Fruit fly (Drosophila melanogaster): ENCODE results near the gene CG42460.
A peak's percentile ranks its signal among the peaks of the same experiment; 100 is the strongest.

CG42460 gene

dm6 chr2L:3397594-3398073 is 9.3 kb upstream of the CG42460 start, which contains the start of gene CG34175 (continued):
- TF ChIP-seq CG4282 (GFP tag; optimal IDR thresholded peaks at IDR 0.05) (no peak), run (tag; optimal IDR thresholded peaks at IDR 0.05) (no peak), CG30403 (GFP tag; optimal IDR thresholded peaks at IDR 0.05) (no peak), dpn (GFP tag; optimal IDR thresholded peaks at IDR 0.05) (no peak), lab (GFP tag; optimal IDR thresholded peaks at IDR 0.05) (peak; percentile 48), CG4820 (GFP tag; optimal IDR thresholded peaks at IDR 0.05) (no peak), gcm2 (GFP tag; optimal IDR thresholded peaks at IDR 0.05) (no peak), Gsc (GFP tag; IDR thresholded peaks at IDR 0.05) (no peak), Ssrp (tag; optimal IDR thresholded peaks at IDR 0.05) (no peak), HLH3B (GFP tag; IDR thresholded peaks at IDR 0.05) (no peak), CG12942 (GFP tag; optimal IDR thresholded peaks at IDR 0.05) (no peak), CG11085 (GFP tag; IDR thresholded peaks at IDR 0.05) (no peak), CG15011 (GFP tag; optimal IDR thresholded peaks at IDR 0.05) (peak; percentile 9), CG14667 (GFP tag; IDR thresholded peaks at IDR 0.05) (no peak), CG7745 (tag; optimal IDR thresholded peaks at IDR 0.05) (no peak), CG17829 (tag; optimal IDR thresholded peaks at IDR 0.05) (no peak), CG8765 (GFP tag; IDR thresholded peaks at IDR 0.05) (no peak), MBD-R2 (GFP tag; IDR thresholded peaks at IDR 0.05) (no peak), CG3163 (GFP tag; optimal IDR thresholded peaks at IDR 0.05) (no peak), ssp (GFP tag; IDR thresholded peaks at IDR 0.05) (no peak), gt (GFP tag; IDR thresholded peaks at IDR 0.05) (no peak), CG9932 (GFP tag; IDR thresholded peaks at IDR 0.05) (no peak), CG12659 (GFP tag; optimal IDR thresholded peaks at IDR 0.05) (no peak), pan (optimal IDR thresholded peaks at IDR 0.05) (no peak), pan (GFP tag; optimal IDR thresholded peaks at IDR 0.05 in 1 of 2, IDR thresholded peaks at IDR 0.05 in 1 of 2) (no peak), CG43689 (GFP tag; IDR thresholded peaks at IDR 0.05) (no peak), Lhr (GFP tag; optimal IDR thresholded peaks at IDR 0.05) (no peak), ara (GFP tag; IDR thresholded peaks at IDR 0.05) (no peak), sc (optimal IDR thresholded peaks at IDR 0.05) (no peak), sc (GFP tag; optimal IDR thresholded peaks at IDR 0.05) (peak; percentile 22), stc (GFP tag; IDR thresholded peaks at IDR 0.05) (no peak), CG10366 (GFP tag; IDR thresholded peaks at IDR 0.05) (no peak), Blimp-1 (GFP tag; optimal IDR thresholded peaks at IDR 0.05) (peak; percentile 51), CG17612 (GFP tag; IDR thresholded peaks at IDR 0.05) (no peak), CG10979 (tag; optimal IDR thresholded peaks at IDR 0.05) (no peak), CG31365 (tag; optimal IDR thresholded peaks at IDR 0.05) (peak; percentile 16), aop (GFP tag; IDR thresholded peaks at IDR 0.05) (no peak), D19A (tag; optimal IDR thresholded peaks at IDR 0.05) (no peak), phol (tag; optimal IDR thresholded peaks at IDR 0.05) (no peak), cg (GFP tag; optimal IDR thresholded peaks at IDR 0.05) (no peak), seq (GFP tag; IDR thresholded peaks at IDR 0.05) (no peak), Meics (GFP tag; optimal IDR thresholded peaks at IDR 0.05) (peak; percentile 12), hth (optimal IDR thresholded peaks at IDR 0.05) (no peak), knrl (GFP tag; IDR thresholded peaks at IDR 0.05; ENCODE audit: partially characterized antibody) (no peak), Mes4 (GFP tag; optimal IDR thresholded peaks at IDR 0.05) (no peak), yki (optimal IDR thresholded peaks at IDR 0.05) (no peak), CG15269 (tag; optimal IDR thresholded peaks at IDR 0.05) (peak; percentile 7), CG12071 (GFP tag; optimal IDR thresholded peaks at IDR 0.05) (no peak), Dref (GFP tag; IDR thresholded peaks at IDR 0.05) (no peak), Poxn (GFP tag; IDR thresholded peaks at IDR 0.05) (no peak), HmgD (GFP tag; optimal IDR thresholded peaks at IDR 0.05) (no peak), slou (GFP tag; optimal IDR thresholded peaks at IDR 0.05) (no peak), Bdp1 (GFP tag; optimal IDR thresholded peaks at IDR 0.05) (no peak), CG18619 (GFP tag; optimal IDR thresholded peaks at IDR 0.05) (no peak)
